Fruit fly (Drosophila melanogaster): Measurements from ENCODE around the gene CG14691.

The CG14691 gene

dm6 chr3R:10714498-10714897 lies 40.9 kb downstream of the CG14691 start, which contains the start of gene CG4073:
CG4073 (plus strand) TSS chr3R:10714798.
- no peak for TF ChIP-seq toe (GFP tag; optimal IDR thresholded peaks at IDR 0.05)
- no peak for TF ChIP-seq Mnt (GFP tag; optimal IDR thresholded peaks at IDR 0.05)
- TF ChIP-seq CG7045 (GFP tag; optimal IDR thresholded peaks at IDR 0.05): no peak
- no peak for TF ChIP-seq bab1 (GFP tag; optimal IDR thresholded peaks at IDR 0.05)
- no peak for TF ChIP-seq pad (GFP tag; optimal IDR thresholded peaks at IDR 0.05)

DNA sequence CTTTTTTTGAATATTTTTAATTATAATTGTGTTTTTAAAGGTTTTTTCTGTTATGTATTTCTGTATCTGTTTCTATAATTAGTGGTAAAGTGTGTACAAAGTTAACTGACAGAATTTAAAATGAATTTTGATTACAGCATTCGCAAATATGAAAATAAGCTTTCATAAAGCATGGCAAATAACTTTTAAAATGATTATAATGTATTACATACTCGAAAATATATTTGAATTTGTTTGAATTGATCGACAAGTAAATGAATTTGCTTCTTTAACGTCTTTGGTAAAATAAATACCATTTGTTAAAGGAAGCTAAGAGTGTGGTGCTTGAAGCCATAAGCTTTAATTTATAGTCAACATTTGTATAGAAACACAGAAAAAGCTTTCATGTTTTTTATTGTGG lies 44.3 kb downstream of the CG14691 start, which contains the start of gene CG14689:
TSS of gene CG14689 (minus strand) at position 101 of the 400 bp plus-strand sequence.
- TF ChIP-seq CG11617 (GFP tag; optimal IDR thresholded peaks at IDR 0.05) (no peak), CG7045 (GFP tag; optimal IDR thresholded peaks at IDR 0.05) (no peak), pad (GFP tag; optimal IDR thresholded peaks at IDR 0.05) (no peak), tj (GFP tag; optimal IDR thresholded peaks at IDR 0.05) (no peak), ovo (GFP tag; optimal IDR thresholded peaks at IDR 0.05) (no peak), CG1620 (GFP tag; optimal IDR thresholded peaks at IDR 0.05) (no peak), cnc (optimal IDR thresholded peaks at IDR 0.05) (no peak), CG7101 (tag; optimal IDR thresholded peaks at IDR 0.05) (no peak), kay (GFP tag; ENCODE audit: borderline replicate concordance) (no peak), CG33017 (tag; optimal IDR thresholded peaks at IDR 0.05) (no peak)

DNA sequence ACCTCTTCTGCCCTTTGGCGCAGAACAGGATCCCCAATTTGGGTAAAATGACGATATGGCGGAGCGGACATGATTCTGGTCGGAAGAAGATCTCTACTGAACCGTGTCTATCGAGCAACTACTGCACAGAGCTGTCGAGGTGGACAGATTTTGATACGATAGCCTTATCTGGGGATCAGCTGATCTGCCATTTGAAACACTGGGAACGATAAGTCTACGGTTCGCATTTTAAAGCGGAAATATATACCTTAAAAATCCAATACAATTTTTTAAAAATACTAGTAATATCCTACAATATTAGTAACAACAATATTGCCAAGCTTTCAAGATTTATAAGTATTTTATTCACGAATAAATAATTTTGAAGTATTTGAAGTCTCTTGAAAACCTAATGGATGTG lies 46.2 kb downstream of the CG14691 start, which contains the start of gene CG31373:
TSS of gene CG31373 (minus strand) at position 101 of the 400 bp plus-strand sequence.
- TF ChIP-seq CG12768 (GFP tag; optimal IDR thresholded peaks at IDR 0.05): no peak
- no peak for TF ChIP-seq cic (GFP tag; optimal IDR thresholded peaks at IDR 0.05)
- no peak for TF ChIP-seq CG1620 (GFP tag; optimal IDR thresholded peaks at IDR 0.05)
- TF ChIP-seq bab1 (GFP tag; optimal IDR thresholded peaks at IDR 0.05): no peak
- no peak for TF ChIP-seq CG33017 (tag; optimal IDR thresholded peaks at IDR 0.05)
- no peak for TF ChIP-seq tj (GFP tag; optimal IDR thresholded peaks at IDR 0.05)
- no peak for TF ChIP-seq kay (GFP tag; ENCODE audit: borderline replicate concordance)
- no peak for TF ChIP-seq Hr96 (GFP tag; optimal IDR thresholded peaks at IDR 0.05)
- TF ChIP-seq CG5204 (GFP tag; optimal IDR thresholded peaks at IDR 0.05): no peak
- no peak for TF ChIP-seq cnc (optimal IDR thresholded peaks at IDR 0.05)
- TF ChIP-seq ovo (GFP tag; optimal IDR thresholded peaks at IDR 0.05): no peak
- no peak for TF ChIP-seq CG7045 (GFP tag; optimal IDR thresholded peaks at IDR 0.05)
- no peak for TF ChIP-seq Crg-1 (GFP tag; optimal IDR thresholded peaks at IDR 0.05)
- TF ChIP-seq CG7101 (tag; optimal IDR thresholded peaks at IDR 0.05): no peak
- TF ChIP-seq CG11617 (GFP tag; optimal IDR thresholded peaks at IDR 0.05): no peak
- TF ChIP-seq Mnt (GFP tag; optimal IDR thresholded peaks at IDR 0.05): no peak
- no peak for TF ChIP-seq toe (GFP tag; optimal IDR thresholded peaks at IDR 0.05)
- no peak for TF ChIP-seq Clk (GFP tag; optimal IDR thresholded peaks at IDR 0.05)
- no peak for TF ChIP-seq CG14711 (tag; optimal IDR thresholded peaks at IDR 0.05)

dm6 chr3R:10708169-10708568 lies 47.3 kb downstream of the CG14691 start, which contains the start of gene CG31278:
CG31278 (minus strand) TSS chr3R:10708340.
- TF ChIP-seq pad (GFP tag; optimal IDR thresholded peaks at IDR 0.05) (no peak), bab1 (GFP tag; optimal IDR thresholded peaks at IDR 0.05) (peak; percentile 26)

DNA sequence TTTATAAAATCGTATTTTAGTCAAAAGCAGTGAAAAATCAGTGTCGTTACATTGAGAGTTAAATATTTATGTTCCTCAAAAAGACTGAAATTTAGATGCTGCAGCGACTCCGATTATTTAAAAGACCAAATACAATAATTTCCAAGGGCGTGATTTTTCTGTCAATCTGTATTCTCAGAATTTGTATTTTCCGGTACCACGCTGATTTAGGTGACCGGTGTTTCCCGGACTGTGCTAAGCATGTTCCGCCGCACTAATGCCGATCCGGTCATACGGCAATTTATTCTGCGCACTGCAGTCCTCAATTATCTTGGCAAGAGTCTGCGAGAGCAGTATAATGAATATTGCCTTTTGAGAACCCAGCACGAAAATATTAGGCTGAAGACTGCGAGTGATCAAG lies 48.7 kb downstream of the CG14691 start, which contains the start of the genes CG31467 and CG14684:
TSS of gene CG31467 (minus strand) at position 101 of the 400 bp plus-strand sequence.
TSS of gene CG14684 (plus strand) at position 212 of the 400 bp plus-strand sequence.
- no peak for TF ChIP-seq ovo (GFP tag; optimal IDR thresholded peaks at IDR 0.05)
- no peak for TF ChIP-seq Hr96 (GFP tag; optimal IDR thresholded peaks at IDR 0.05)
- TF ChIP-seq CG5204 (GFP tag; optimal IDR thresholded peaks at IDR 0.05): no peak
- no peak for TF ChIP-seq CG14711 (tag; optimal IDR thresholded peaks at IDR 0.05)
- no peak for TF ChIP-seq kay (GFP tag; ENCODE audit: borderline replicate concordance)
- TF ChIP-seq tj (GFP tag; optimal IDR thresholded peaks at IDR 0.05): no peak
- TF ChIP-seq CG33017 (tag; optimal IDR thresholded peaks at IDR 0.05): no peak
- no peak for TF ChIP-seq Mnt (GFP tag; optimal IDR thresholded peaks at IDR 0.05)
- no peak for TF ChIP-seq bab1 (GFP tag; optimal IDR thresholded peaks at IDR 0.05)
- no peak for TF ChIP-seq CG1620 (GFP tag; optimal IDR thresholded peaks at IDR 0.05)
- no peak for TF ChIP-seq cic (GFP tag; optimal IDR thresholded peaks at IDR 0.05)
- TF ChIP-seq CG12768 (GFP tag; optimal IDR thresholded peaks at IDR 0.05): no peak
- no peak for TF ChIP-seq CG7045 (GFP tag; optimal IDR thresholded peaks at IDR 0.05)
- TF ChIP-seq CG7101 (tag; optimal IDR thresholded peaks at IDR 0.05): no peak
- TF ChIP-seq toe (GFP tag; optimal IDR thresholded peaks at IDR 0.05): no peak
- no peak for TF ChIP-seq Clk (GFP tag; optimal IDR thresholded peaks at IDR 0.05)
- TF ChIP-seq Crg-1 (GFP tag; optimal IDR thresholded peaks at IDR 0.05): no peak

dm6 chr3R:10704975-10705374 lies 50.5 kb downstream of the CG14691 start, which contains the start of gene CG31391:
CG31391 (minus strand) TSS chr3R:10705075.
- TF ChIP-seq CG12768 (GFP tag; optimal IDR thresholded peaks at IDR 0.05) (no peak), pad (GFP tag; optimal IDR thresholded peaks at IDR 0.05) (no peak), CG5204 (GFP tag; optimal IDR thresholded peaks at IDR 0.05) (no peak), CG7101 (tag; optimal IDR thresholded peaks at IDR 0.05) (no peak), tj (GFP tag; optimal IDR thresholded peaks at IDR 0.05) (no peak), ovo (GFP tag; optimal IDR thresholded peaks at IDR 0.05) (no peak), toe (GFP tag; optimal IDR thresholded peaks at IDR 0.05) (no peak)

All from whole organism, adult.